Fruit fly (Drosophila melanogaster) whole organism, embryonic: ENCODE results near the gene RpL8.

Experiments used
- Atf-2 ChIP-seq: fragments of 200-800 bp; sonication (Bioruptor generic); optimal IDR thresholded peaks from 2 replicates; lab custom pipeline; 2016; ENCODE audit warnings: missing biosample characterization, missing genetic modification characterization
- Bdp1 ChIP-seq: fragments of 200-800 bp; sonication (Bioruptor generic); optimal IDR thresholded peaks from 3 replicates; lab custom pipeline; 2016; ENCODE audit warnings: missing biosample characterization, missing genetic modification characterization
- Blimp-1 ChIP-seq: fragments of 200-800 bp; sonication (Bioruptor generic); optimal IDR thresholded peaks from 3 replicates; lab custom pipeline; 2018; ENCODE audit warnings: missing biosample characterization, missing genetic modification characterization, mild to moderate bottlenecking, moderate library complexity, missing genetic modification reagents
- CG1024 ChIP-seq: fragments of 200-800 bp; sonication (Bioruptor generic); IDR thresholded peaks from 2 replicates; pipeline ENCODE4 v1.3.6; 2022; ENCODE audit warnings: missing biosample characterization, missing genetic modification characterization
- CG11695 ChIP-seq: fragments of 200-800 bp; sonication (Bioruptor generic); IDR thresholded peaks from 3 replicates; pipeline ENCODE4 v1.3.6; 2022; ENCODE audit warnings: missing biosample characterization, missing genetic modification characterization
- CG12071 ChIP-seq: fragments of 200-800 bp; sonication (Bioruptor generic); optimal IDR thresholded peaks from 3 replicates; lab custom pipeline; 2018; ENCODE audit warnings: missing biosample characterization, mild to moderate bottlenecking, missing genetic modification characterization
- CG13296 ChIP-seq: fragments of 200-800 bp; sonication (Bioruptor generic); optimal IDR thresholded peaks from 3 replicates; lab custom pipeline; 2018; ENCODE audit warnings: missing biosample characterization, mild to moderate bottlenecking, missing genetic modification characterization
- CG1602 ChIP-seq: fragments of 200-800 bp; sonication (Bioruptor generic); optimal IDR thresholded peaks from 3 replicates; lab custom pipeline; 2016; ENCODE audit warnings: missing biosample characterization, missing genetic modification characterization
- CG1603 ChIP-seq: fragments of 200-800 bp; sonication (Bioruptor generic); optimal IDR thresholded peaks from 2 replicates; lab custom pipeline; 2019; ENCODE audit warnings: missing biosample characterization, mild to moderate bottlenecking, missing genetic modification characterization, moderate library complexity
- CG1832 ChIP-seq: fragments of 200-800 bp; sonication (Bioruptor generic); optimal IDR thresholded peaks from 2 replicates; lab custom pipeline; 2017; ENCODE audit warnings: missing biosample characterization, mild to moderate bottlenecking, missing genetic modification characterization, inconsistent platforms
- CG2199 ChIP-seq: fragments of 200-800 bp; sonication (Bioruptor generic); IDR thresholded peaks from 3 replicates; pipeline ENCODE4 v1.3.6; 2022; ENCODE audit warnings: missing biosample characterization, missing genetic modification characterization
- CG31224 ChIP-seq: fragments of 200-800 bp; sonication (Bioruptor generic); IDR thresholded peaks from 2 replicates; pipeline ENCODE4 v1.3.6; 2022; ENCODE audit warnings: missing biosample characterization, missing genetic modification characterization
- CG33213 ChIP-seq: fragments of 200-800 bp; sonication (Bioruptor generic); optimal IDR thresholded peaks from 3 replicates; lab custom pipeline; 2016; ENCODE audit warnings: missing biosample characterization, missing genetic modification characterization
- CG3838 ChIP-seq: fragments of 200-800 bp; sonication (Bioruptor generic); optimal IDR thresholded peaks from 3 replicates; lab custom pipeline; 2016; ENCODE audit warnings: missing biosample characterization, missing genetic modification characterization
- CG4617 ChIP-seq: fragments of 200-800 bp; sonication (Bioruptor generic); optimal IDR thresholded peaks from 3 replicates; lab custom pipeline; 2016; ENCODE audit warnings: missing biosample characterization, missing genetic modification characterization, borderline replicate concordance
- CG8290 ChIP-seq, 3 experiments: fragments of 200-800 bp; sonication (Bioruptor generic); optimal IDR thresholded peaks; 2 replicates each; lab custom pipeline; 2016 to 2019; ENCODE audit warnings: missing biosample characterization in 3 of 3, missing genetic modification characterization in 3 of 3, mild to moderate bottlenecking in 2 of 3, moderate library complexity in 1 of 3
- CG8359 ChIP-seq: fragments of 200-800 bp; sonication (Bioruptor generic); optimal IDR thresholded peaks from 2 replicates; lab custom pipeline; 2017; ENCODE audit warnings: missing biosample characterization, mild to moderate bottlenecking, missing genetic modification characterization, borderline replicate concordance
- HmgD ChIP-seq: fragments of 200-800 bp; sonication (Bioruptor generic); optimal IDR thresholded peaks from 3 replicates; lab custom pipeline; 2016; ENCODE audit warnings: missing biosample characterization, missing genetic modification characterization
- Hmx ChIP-seq: fragments of 200-800 bp; sonication (Bioruptor generic); optimal IDR thresholded peaks from 2 replicates; lab custom pipeline; 2016; ENCODE audit warnings: missing biosample characterization, missing genetic modification characterization
- Hr51 ChIP-seq, 2 experiments: fragments of 200-800 bp; sonication (Bioruptor generic); optimal IDR thresholded peaks; 2 replicates in 1 of 2; 3 replicates in 1 of 2; lab custom pipeline; 2016 to 2018; ENCODE audit warnings: missing biosample characterization in 2 of 2, missing genetic modification characterization in 2 of 2, mild to moderate bottlenecking in 1 of 2, moderate library complexity in 1 of 2
- MBD-R2 ChIP-seq: fragments of 200-800 bp; sonication (Bioruptor generic); IDR thresholded peaks from 2 replicates; pipeline ENCODE4 v1.3.6; 2022; ENCODE audit warnings: missing biosample characterization, missing genetic modification characterization
- Mes4 ChIP-seq: fragments of 200-800 bp; sonication (Bioruptor generic); optimal IDR thresholded peaks from 2 replicates; lab custom pipeline; 2016; ENCODE audit warnings: missing biosample characterization, missing genetic modification characterization
- Oli ChIP-seq: fragments of 200-800 bp; sonication (Bioruptor generic); optimal IDR thresholded peaks from 2 replicates; lab custom pipeline; 2018; ENCODE audit warnings: missing biosample characterization, mild to moderate bottlenecking, missing genetic modification characterization, moderate library complexity
- Ptx1 ChIP-seq: fragments of 200-800 bp; sonication (Bioruptor generic); IDR thresholded peaks from 2 replicates; pipeline ENCODE4 v1.3.6; 2022; ENCODE audit warnings: missing biosample characterization, missing genetic modification characterization
- ab ChIP-seq: fragments of 200-800 bp; sonication (Bioruptor generic); optimal IDR thresholded peaks from 2 replicates; lab custom pipeline; 2016; ENCODE audit warnings: missing biosample characterization, missing genetic modification characterization
- ac ChIP-seq: fragments of 200-800 bp; sonication (Bioruptor generic); optimal IDR thresholded peaks from 3 replicates; lab custom pipeline; 2017; ENCODE audit warnings: missing biosample characterization, mild to moderate bottlenecking, missing genetic modification characterization
- ato ChIP-seq: fragments of 200-800 bp; sonication (Bioruptor generic); IDR thresholded peaks from 2 replicates; pipeline ENCODE4 v1.3.6; 2022; ENCODE audit warnings: missing biosample characterization, missing genetic modification characterization; ENCODE audit not compliant: partially characterized antibody
- bab2 ChIP-seq: fragments of 200-800 bp; sonication (Bioruptor generic); optimal IDR thresholded peaks from 2 replicates; lab custom pipeline; 2016; ENCODE audit warnings: missing biosample characterization, missing genetic modification characterization
- corto ChIP-seq: fragments of 200-800 bp; sonication (Bioruptor generic); optimal IDR thresholded peaks from 2 replicates; lab custom pipeline; 2016; ENCODE audit warnings: missing biosample characterization, mild to moderate bottlenecking, missing genetic modification characterization, moderate library complexity
- da ChIP-seq: fragments of 200-800 bp; sonication (Bioruptor generic); optimal IDR thresholded peaks from 2 replicates; lab custom pipeline; 2016; ENCODE audit warnings: missing biosample characterization, missing genetic modification characterization
- dati ChIP-seq: fragments of 200-800 bp; sonication (Bioruptor generic); IDR thresholded peaks from 2 replicates; pipeline ENCODE4 v1.3.6; 2022; ENCODE audit warnings: missing biosample characterization, missing genetic modification characterization
- dimm ChIP-seq: fragments of 200-800 bp; sonication (Bioruptor generic); IDR thresholded peaks from 2 replicates; pipeline ENCODE4 v1.3.6; 2022; ENCODE audit warnings: missing biosample characterization, missing genetic modification characterization
- disco-r ChIP-seq: fragments of 200-800 bp; sonication (Bioruptor generic); optimal IDR thresholded peaks from 2 replicates; lab custom pipeline; 2016; ENCODE audit warnings: missing biosample characterization, missing genetic modification characterization
- dmrt11E ChIP-seq: fragments of 200-800 bp; sonication (Bioruptor generic); optimal IDR thresholded peaks from 3 replicates; lab custom pipeline; 2018; ENCODE audit warnings: missing biosample characterization, mild to moderate bottlenecking, missing genetic modification characterization, moderate library complexity
- esg ChIP-seq: fragments of 200-800 bp; sonication (Bioruptor generic); conservative IDR thresholded peaks from 2 replicates; pipeline ENCODE4 v1.3.6; 2022; ENCODE audit warnings: missing biosample characterization, missing genetic modification characterization
- fd96Cb ChIP-seq: fragments of 200-800 bp; sonication (Bioruptor generic); optimal IDR thresholded peaks from 2 replicates; lab custom pipeline; 2018; ENCODE audit warnings: missing biosample characterization, mild to moderate bottlenecking, missing genetic modification characterization, moderate library complexity
- gro ChIP-seq: fragments of 200-800 bp; sonication (Bioruptor generic); optimal IDR thresholded peaks from 2 replicates; lab custom pipeline; 2016; ENCODE audit warnings: missing biosample characterization, missing genetic modification characterization
- gsb ChIP-seq: fragments of 200-800 bp; sonication (Bioruptor generic); IDR thresholded peaks from 2 replicates; pipeline ENCODE4 v1.3.6; 2022; ENCODE audit warnings: missing biosample characterization, missing genetic modification characterization
- h ChIP-seq: fragments of >200 bp; optimal IDR thresholded peaks from 2 replicates; lab custom pipeline; 2017
- her ChIP-seq: fragments of 200-800 bp; sonication (Bioruptor generic); optimal IDR thresholded peaks from 2 replicates; lab custom pipeline; 2016; ENCODE audit warnings: missing biosample characterization, missing genetic modification characterization
- org-1 ChIP-seq: fragments of 200-800 bp; sonication (Bioruptor generic); optimal IDR thresholded peaks from 2 replicates; lab custom pipeline; 2017; ENCODE audit warnings: missing biosample characterization, missing genetic modification characterization
- prd ChIP-seq, 3 experiments: fragments of >200 bp in 2 of 3; fragments of 200-800 bp in 1 of 3; sonication (Bioruptor generic) in 1 of 3; optimal IDR thresholded peaks in 2 of 3; IDR thresholded peaks in 1 of 3; 2 replicates in 2 of 3; 3 replicates in 1 of 3; pipeline versions ENCODE4 v1.3.6 to Lab custom; 2017 to 2022; ENCODE audit warnings: missing biosample characterization in 1 of 3, missing genetic modification characterization in 1 of 3
- slbo ChIP-seq: fragments of 200-800 bp; sonication (Bioruptor generic); IDR thresholded peaks from 2 replicates; pipeline ENCODE4 v1.3.6; 2022; ENCODE audit warnings: missing biosample characterization, missing genetic modification characterization
- so ChIP-seq: fragments of 200-800 bp; sonication (Bioruptor generic); IDR thresholded peaks from 3 replicates; pipeline ENCODE4 v1.3.6; 2022; ENCODE audit warnings: missing biosample characterization, missing genetic modification characterization
- sug ChIP-seq: fragments of 200-800 bp; optimal IDR thresholded peaks from 2 replicates; lab custom pipeline; 2019; ENCODE audit warnings: missing biosample characterization, mild to moderate bottlenecking, missing genetic modification characterization, moderate library complexity
- tin ChIP-seq: fragments of 200-800 bp; sonication (Bioruptor generic); optimal IDR thresholded peaks from 3 replicates; lab custom pipeline; 2016; ENCODE audit warnings: missing biosample characterization, missing genetic modification characterization
- tx ChIP-seq: fragments of 200-800 bp; sonication (Bioruptor generic); optimal IDR thresholded peaks from 2 replicates; lab custom pipeline; 2016; ENCODE audit warnings: missing biosample characterization, missing genetic modification characterization
- zf30C ChIP-seq: fragments of 200-800 bp; sonication (Bioruptor generic); optimal IDR thresholded peaks from 3 replicates; lab custom pipeline; 2018; ENCODE audit warnings: missing biosample characterization, mild to moderate bottlenecking, missing genetic modification characterization

The RpL8 gene

DNA sequence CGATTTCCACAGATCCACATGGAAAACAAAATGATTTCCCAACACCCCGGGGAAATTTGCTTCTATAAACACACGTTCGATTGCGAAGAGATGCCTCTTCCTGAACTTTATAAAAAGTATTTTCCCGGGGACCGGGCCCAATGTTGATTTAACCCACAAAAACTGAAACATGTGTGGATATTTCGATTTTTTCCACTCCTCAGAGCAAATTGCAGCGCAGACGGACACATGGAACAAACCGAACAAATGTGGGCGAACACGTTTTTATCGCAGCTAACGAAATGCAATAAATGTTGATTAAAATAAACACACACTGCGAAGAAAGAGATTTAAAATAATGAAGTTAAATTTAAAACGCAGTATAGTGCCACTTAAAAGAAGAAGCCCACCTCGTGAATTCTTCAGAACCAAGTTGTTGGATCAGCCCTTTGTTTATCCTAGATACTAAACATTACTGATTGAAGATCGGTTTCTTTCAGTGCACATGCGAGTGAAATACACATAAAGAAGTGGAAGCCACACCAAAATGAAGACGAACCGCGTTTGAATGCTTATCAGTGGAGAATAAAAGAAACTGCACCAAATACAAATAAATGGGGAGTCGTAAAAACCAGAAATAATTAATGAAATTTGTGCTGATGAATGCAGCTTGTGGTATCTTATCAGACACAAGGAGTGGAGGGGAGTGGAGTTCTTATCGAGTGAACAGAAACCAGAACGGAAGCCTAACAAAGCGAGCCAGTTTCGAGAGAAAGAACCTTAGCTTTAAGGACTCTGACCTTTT lies 4.3 kb upstream of the RpL8 start (continued):
- TF ChIP-seq dmrt11E (tag; lab: Kevin White, UChicago) (peak; percentile 76), gsb (GFP tag; lab: Robert Waterston, UW) (no peak), CG1603 (peak; percentile 84), Atf-2 (GFP tag; lab: Kevin White, UChicago) (peak; percentile 76), CG8290 (GFP tag; optimal IDR thresholded peaks at IDR 0.05; lab: Kevin White, UChicago) (peak; percentile 64), CG8290 (tag; optimal IDR thresholded peaks at IDR 0.05; lab: Kevin White, UChicago) (peak in 1 of 2 experiments; percentile 35), sug (tag; lab: Kevin White, UChicago) (no peak), slbo (GFP tag; lab: Robert Waterston, UW) (peak; percentile 41; the same call in 1 of the 2 replicates), Ptx1 (peak; percentile 90), CG1024 (GFP tag; lab: Robert Waterston, UW) (peak; percentile 81), ato (no peak), CG1832 (no peak), da (GFP tag; lab: Kevin White, UChicago) (no peak), zf30C (GFP tag; lab: Kevin White, UChicago) (peak; percentile 74), HmgD (GFP tag; lab: Kevin White, UChicago) (no peak), MBD-R2 (GFP tag; lab: Robert Waterston, UW) (no peak), gro (GFP tag; lab: Kevin White, UChicago) (peak; percentile 1), bab2 (GFP tag; lab: Kevin White, UChicago) (peak; percentile 87), Hr51 (GFP tag; optimal IDR thresholded peaks at IDR 0.05; lab: Kevin White, UChicago) (peak; percentile 10 to 91), Blimp-1 (GFP tag; lab: Kevin White, UChicago) (peak; percentile 91), CG12071 (peak; percentile 77), CG1602 (peak; percentile 67), Oli (tag; lab: Kevin White, UChicago) (peak; percentile 88), disco-r (GFP tag; lab: Kevin White, UChicago) (peak; percentile 72), CG13296 (GFP tag; lab: Kevin White, UChicago) (peak; percentile 44), ac (GFP tag; lab: Kevin White, UChicago) (peak; percentile 2), CG31224 (0 out of 2 replicates have a peak, but pooled peaks have one; percentile 30), CG3838 (GFP tag; lab: Kevin White, UChicago) (peak; percentile 22), CG4617 (GFP tag; lab: Kevin White, UChicago) (peak; percentile 57), Mes4 (GFP tag; lab: Kevin White, UChicago) (peak; percentile 74), Bdp1 (GFP tag; lab: Kevin White, UChicago) (peak; percentile 17), so (GFP tag; lab: Robert Waterston, UW) (peak; percentile 76; the same call in 2 of the 3 replicates), CG2199 (GFP tag; lab: Robert Waterston, UW) (peak; percentile 73; the same call in 2 of the 3 replicates), dati (GFP tag; lab: Robert Waterston, UW) (peak; percentile 84), ab (GFP tag; lab: Kevin White, UChicago) (no peak), corto (peak; percentile 69), CG8359 (no peak), esg (GFP tag; lab: Robert Waterston, UW) (peak; percentile 81), Hmx (no peak), org-1 (GFP tag; lab: Kevin White, UChicago) (peak; percentile 28), dimm (GFP tag; lab: Robert Waterston, UW) (peak; percentile 68), her (GFP tag; lab: Kevin White, UChicago) (peak; percentile 56), prd (optimal IDR thresholded peaks at IDR 0.05; lab: Kevin White, UChicago) (no peak), prd (GFP tag; IDR thresholded peaks at IDR 0.05; lab: Robert Waterston, UW) (peak; percentile 88), CG11695 (GFP tag; lab: Robert Waterston, UW) (peak; percentile 69), tx (GFP tag; lab: Kevin White, UChicago) (peak; percentile 64), CG33213 (peak; percentile 82), tin (GFP tag; lab: Kevin White, UChicago) (peak; percentile 85), fd96Cb (tag; lab: Kevin White, UChicago) (peak; percentile 89), h (lab: Kevin White, UChicago) (no peak)
